Worm (Caenorhabditis elegans): ENCODE data around the gene F18G5.1.

- TF ChIP-seq dmd-4 (tag; optimal IDR thresholded peaks at IDR 0.05; ENCODE audit: borderline replicate concordance) (no peak), unc-86 (tag; optimal IDR thresholded peaks at IDR 0.05) (no peak)
Observed at ce11 chrX:9298846-9299245, 39.2 kb downstream of the F18G5.1 start, which contains the start of gene B0416.2.
